Worm (Caenorhabditis elegans) whole organism, late embryonic: ENCODE data around the gene fis-2.

ENCODE experiments used
- C08G9.2 ChIP-seq: sonication (generic microtip); optimal IDR thresholded peaks from 2 replicates; lab custom pipeline; 2016; ENCODE audit warnings: mild to moderate bottlenecking, missing genetic modification characterization, moderate library complexity, missing compliant biosample characterization
- C38D4.7 ChIP-seq: fragments of 200-800 bp; sonication (Bioruptor generic); optimal IDR thresholded peaks from 2 replicates; lab custom pipeline; 2018; ENCODE audit warnings: mild to moderate bottlenecking, missing genetic modification characterization, moderate library complexity, missing compliant biosample characterization
- F13H6.1 ChIP-seq: sonication (generic microtip); optimal IDR thresholded peaks from 2 replicates; lab custom pipeline; 2016; ENCODE audit warnings: missing genetic modification characterization, missing compliant biosample characterization
- K09A11.1 ChIP-seq: sonication (generic microtip); optimal IDR thresholded peaks from 2 replicates; lab custom pipeline; 2017; ENCODE audit warnings: antibody characterized with exemption, mild to moderate bottlenecking, missing genetic modification characterization, missing compliant biosample characterization; ENCODE audit not compliant: insufficient read depth
- T23F11.4 ChIP-seq: fragments of 200-800 bp; sonication (Bioruptor generic); optimal IDR thresholded peaks from 2 replicates; lab custom pipeline; 2018; ENCODE audit warnings: mild to moderate bottlenecking, missing genetic modification characterization, missing compliant biosample characterization
- ama-1 ChIP-seq: fragments of 150-350 bp; optimal IDR thresholded peaks from 2 replicates; lab custom pipeline; 2014
- ceh-18 ChIP-seq: sonication (generic microtip); optimal IDR thresholded peaks from 2 replicates; lab custom pipeline; 2016; ENCODE audit warnings: missing genetic modification characterization, missing compliant biosample characterization
- ceh-19 ChIP-seq: fragments of 200-800 bp; sonication (Bioruptor generic); optimal IDR thresholded peaks from 2 replicates; lab custom pipeline; 2018; ENCODE audit warnings: mild to moderate bottlenecking, missing genetic modification characterization, missing compliant biosample characterization
- ceh-30 ChIP-seq: fragments of 150-350 bp; optimal IDR thresholded peaks from 2 replicates; lab custom pipeline; 2014; ENCODE audit warnings: missing biosample characterization, missing genetic modification characterization
- ceh-31 ChIP-seq: sonication (generic microtip); optimal IDR thresholded peaks from 2 replicates; lab custom pipeline; 2016; ENCODE audit warnings: missing genetic modification characterization, missing compliant biosample characterization
- dmd-4 ChIP-seq: sonication (generic microtip); optimal IDR thresholded peaks from 2 replicates; lab custom pipeline; 2016; ENCODE audit warnings: borderline replicate concordance, missing genetic modification characterization, missing compliant biosample characterization
- elt-2 ChIP-seq: sonication (generic microtip); optimal IDR thresholded peaks from 2 replicates; lab custom pipeline; 2016; ENCODE audit warnings: missing genetic modification reagents, missing genetic modification characterization, missing compliant biosample characterization
- eyg-1 ChIP-seq: sonication (generic microtip); optimal IDR thresholded peaks from 2 replicates; lab custom pipeline; 2016; ENCODE audit warnings: missing genotype, missing genetic modification characterization, missing compliant biosample characterization
- fax-1 ChIP-seq: sonication (generic microtip); optimal IDR thresholded peaks from 2 replicates; lab custom pipeline; 2016; ENCODE audit warnings: missing genotype, missing genetic modification characterization, missing compliant biosample characterization
- fkh-6 ChIP-seq: sonication (generic microtip); optimal IDR thresholded peaks from 2 replicates; lab custom pipeline; 2016; ENCODE audit warnings: missing genetic modification characterization, missing compliant biosample characterization
- gmeb-2 ChIP-seq: sonication (generic microtip); optimal IDR thresholded peaks from 2 replicates; lab custom pipeline; 2016; ENCODE audit warnings: missing genetic modification characterization, inconsistent platforms, missing compliant biosample characterization
- hlh-13 ChIP-seq: fragments of 200-800 bp; sonication (Bioruptor generic); optimal IDR thresholded peaks from 2 replicates; lab custom pipeline; 2018; ENCODE audit warnings: mild to moderate bottlenecking, missing genetic modification characterization, missing compliant biosample characterization
- hlh-30 ChIP-seq: sonication (generic microtip); optimal IDR thresholded peaks from 2 replicates; lab custom pipeline; 2017; ENCODE audit warnings: antibody characterized with exemption, missing genetic modification characterization, missing compliant biosample characterization; ENCODE audit not compliant: insufficient read depth
- hlh-6 ChIP-seq: sonication (generic microtip); optimal IDR thresholded peaks from 2 replicates; lab custom pipeline; 2016; ENCODE audit warnings: missing genotype, missing genetic modification characterization, missing compliant biosample characterization
- hlh-8 ChIP-seq: sonication (generic microtip); optimal IDR thresholded peaks from 2 replicates; lab custom pipeline; 2016; ENCODE audit warnings: missing genotype, missing genetic modification characterization, missing compliant biosample characterization
- lin-11 ChIP-seq: fragments of 200-800 bp; sonication (Bioruptor generic); optimal IDR thresholded peaks from 2 replicates; lab custom pipeline; 2018; ENCODE audit warnings: mild to moderate bottlenecking, missing genetic modification characterization, missing compliant biosample characterization
- mec-3 ChIP-seq: sonication (generic microtip); optimal IDR thresholded peaks from 2 replicates; lab custom pipeline; 2016; ENCODE audit warnings: borderline replicate concordance, missing genetic modification characterization, missing compliant biosample characterization
- nhr-232 ChIP-seq: sonication (generic microtip); optimal IDR thresholded peaks from 2 replicates; lab custom pipeline; 2016; ENCODE audit warnings: missing genetic modification characterization, missing compliant biosample characterization
- npax-4 ChIP-seq: sonication (generic microtip); optimal IDR thresholded peaks from 2 replicates; lab custom pipeline; 2016; ENCODE audit warnings: missing genetic modification characterization, missing compliant biosample characterization
- pag-3 ChIP-seq: sonication (generic microtip); optimal IDR thresholded peaks from 2 replicates; lab custom pipeline; 2016; ENCODE audit warnings: missing compliant biosample characterization, missing genetic modification characterization, borderline replicate concordance
- pqm-1 ChIP-seq: sonication (generic microtip); optimal IDR thresholded peaks from 2 replicates; lab custom pipeline; 2016; ENCODE audit warnings: missing genetic modification characterization, missing compliant biosample characterization
- ref-2 ChIP-seq: sonication (generic microtip); optimal IDR thresholded peaks from 2 replicates; lab custom pipeline; 2016; ENCODE audit warnings: missing genetic modification characterization, missing compliant biosample characterization
- sdc-2 ChIP-seq: sonication (generic microtip); optimal IDR thresholded peaks from 2 replicates; lab custom pipeline; 2016; ENCODE audit warnings: missing genotype, missing genetic modification characterization, missing compliant biosample characterization
- syd-9 ChIP-seq: sonication (generic microtip); optimal IDR thresholded peaks from 2 replicates; lab custom pipeline; 2016; ENCODE audit warnings: mild to moderate bottlenecking, missing genetic modification characterization, moderate library complexity, missing compliant biosample characterization
- tbx-2 ChIP-seq: sonication (generic microtip); optimal IDR thresholded peaks from 2 replicates; lab custom pipeline; 2016; ENCODE audit warnings: missing genetic modification characterization, missing compliant biosample characterization
- tbx-7 ChIP-seq: sonication (generic microtip); optimal IDR thresholded peaks from 2 replicates; lab custom pipeline; 2016; ENCODE audit warnings: missing genotype, missing genetic modification characterization, missing compliant biosample characterization
- ttx-3 ChIP-seq: sonication (generic microtip); optimal IDR thresholded peaks from 2 replicates; lab custom pipeline; 2016; ENCODE audit warnings: missing genetic modification reagents, missing genetic modification characterization, missing compliant biosample characterization
- unc-3 ChIP-seq, 2 experiments: fragments of 200-800 bp in 1 of 2; sonication (Bioruptor generic) in 1 of 2; sonication (generic microtip) in 1 of 2; conservative IDR thresholded peaks in 1 of 2; optimal IDR thresholded peaks in 1 of 2; 2 replicates each; pipeline versions ENCODE4 v1.3.6 to Lab custom; 2016 to 2022; ENCODE audit warnings: missing compliant biosample characterization in 2 of 2, missing genetic modification characterization in 2 of 2, missing genetic modification reagents in 1 of 2
- unc-42 ChIP-seq: sonication (generic microtip); optimal IDR thresholded peaks from 2 replicates; lab custom pipeline; 2016; ENCODE audit warnings: missing genotype, missing genetic modification characterization, missing compliant biosample characterization
- unc-86 ChIP-seq: sonication (generic microtip); optimal IDR thresholded peaks from 2 replicates; lab custom pipeline; 2016; ENCODE audit warnings: missing genetic modification characterization, missing compliant biosample characterization
- zip-5 ChIP-seq: sonication (generic microtip); optimal IDR thresholded peaks from 2 replicates; lab custom pipeline; 2016; ENCODE audit warnings: missing genetic modification characterization, missing compliant biosample characterization

Gene fis-2

ce11 chrX:8273496-8273895, 11.5 kb downstream of the fis-2 start:
- no peak for TF ChIP-seq elt-2 (tag; lab: Kevin White, UChicago)
- TF ChIP-seq unc-86 (tag; lab: Kevin White, UChicago) = no peak
- TF ChIP-seq tbx-2 (tag; lab: Kevin White, UChicago) = peak; percentile 15
- TF ChIP-seq ama-1 (lab: Kevin White, UChicago) = no peak
- TF ChIP-seq ceh-31 (tag; lab: Kevin White, UChicago) = peak; percentile 28
- no peak for TF ChIP-seq F13H6.1 (tag; lab: Kevin White, UChicago)
- TF ChIP-seq sdc-2 (tag; lab: Kevin White, UChicago) = no peak
- TF ChIP-seq lin-11 (tag; lab: Kevin White, UChicago) = no peak
- TF ChIP-seq syd-9 (tag; lab: Kevin White, UChicago) = no peak
- TF ChIP-seq zip-5 (tag; lab: Kevin White, UChicago) = no peak
- no peak for TF ChIP-seq hlh-13 (GFP tag; lab: Kevin White, UChicago)
- no peak for TF ChIP-seq unc-3 (GFP tag; conservative IDR thresholded peaks at IDR 0.05; lab: Robert Waterston, UW)
- TF ChIP-seq unc-3 (tag; optimal IDR thresholded peaks at IDR 0.05; lab: Kevin White, UChicago) = no peak
- no peak for TF ChIP-seq ceh-30 (tag; lab: Kevin White, UChicago)
- peak; percentile 18 for TF ChIP-seq ref-2 (tag; lab: Kevin White, UChicago)
- no peak for TF ChIP-seq pag-3 (tag; lab: Kevin White, UChicago)

ce11 chrX:8270971-8271553, 14.0 kb downstream of the fis-2 start, which contains the start of gene cutl-29:
cutl-29 (minus strand) TSS chrX:8271021.
- TF ChIP-seq C38D4.7 (GFP tag; lab: Kevin White, UChicago) (no peak), gmeb-2 (tag; lab: Kevin White, UChicago) (no peak), ceh-31 (tag; lab: Kevin White, UChicago) (peak; percentile 11), fkh-6 (no peak), ttx-3 (tag; lab: Kevin White, UChicago) (no peak)
- TF ChIP-seq, all 69 proteins: peak for 1

ce11 chrX:8268083-8268482, 16.9 kb downstream of the fis-2 start:
- no peak for TF ChIP-seq eyg-1 (tag; lab: Kevin White, UChicago)
- TF ChIP-seq syd-9 (tag; lab: Kevin White, UChicago) = no peak
- TF ChIP-seq unc-42 (tag; lab: Kevin White, UChicago) = peak; percentile 54
- TF ChIP-seq ceh-31 (tag; lab: Kevin White, UChicago) = peak; percentile 14
- no peak for TF ChIP-seq hlh-8 (tag; lab: Kevin White, UChicago)

ce11 chrX:8262734-8263133, 22.3 kb downstream of the fis-2 start:
- TF ChIP-seq fax-1 (tag; lab: Kevin White, UChicago) = no peak
- no peak for TF ChIP-seq eyg-1 (tag; lab: Kevin White, UChicago)
- TF ChIP-seq hlh-30 = no peak
- TF ChIP-seq ceh-19 = no peak
- TF ChIP-seq hlh-6 (tag; lab: Kevin White, UChicago) = no peak
- TF ChIP-seq ceh-18 = no peak
- no peak for TF ChIP-seq mec-3 (tag; lab: Kevin White, UChicago)
- TF ChIP-seq T23F11.4 = no peak
- TF ChIP-seq dmd-4 (tag; lab: Kevin White, UChicago) = no peak
- TF ChIP-seq tbx-7 (tag; lab: Kevin White, UChicago) = no peak
- TF ChIP-seq C08G9.2 (tag; lab: Kevin White, UChicago) = no peak
- TF ChIP-seq zip-5 (tag; lab: Kevin White, UChicago) = no peak
- no peak for TF ChIP-seq nhr-232 (tag; lab: Kevin White, UChicago)
- no peak for TF ChIP-seq syd-9 (tag; lab: Kevin White, UChicago)
- no peak for TF ChIP-seq pqm-1 (tag; lab: Kevin White, UChicago)
- TF ChIP-seq tbx-2 (tag; lab: Kevin White, UChicago) = no peak
- TF ChIP-seq sdc-2 (tag; lab: Kevin White, UChicago) = no peak
- TF ChIP-seq gmeb-2 (tag; lab: Kevin White, UChicago) = no peak
- no peak for TF ChIP-seq npax-4 (tag; lab: Kevin White, UChicago)
- no peak for TF ChIP-seq K09A11.1 (tag; lab: Kevin White, UChicago)
